Worm (Caenorhabditis elegans) whole organism, L2 larva: ENCODE results near the gene cdk-5.

Experiments
- ceh-82 ChIP-seq: fragments of 150-350 bp; optimal IDR thresholded peaks from 2 replicates; lab custom pipeline; 2014; ENCODE audit warnings: missing biosample characterization, missing genetic modification characterization
- fos-1 ChIP-seq: fragments of 150-350 bp; optimal IDR thresholded peaks from 2 replicates; lab custom pipeline; 2014; ENCODE audit warnings: missing biosample characterization, missing genetic modification characterization
- nhr-11 ChIP-seq: fragments of 150-350 bp; optimal IDR thresholded peaks from 2 replicates; lab custom pipeline; 2014; ENCODE audit warnings: missing biosample characterization, missing genetic modification characterization

DNA sequence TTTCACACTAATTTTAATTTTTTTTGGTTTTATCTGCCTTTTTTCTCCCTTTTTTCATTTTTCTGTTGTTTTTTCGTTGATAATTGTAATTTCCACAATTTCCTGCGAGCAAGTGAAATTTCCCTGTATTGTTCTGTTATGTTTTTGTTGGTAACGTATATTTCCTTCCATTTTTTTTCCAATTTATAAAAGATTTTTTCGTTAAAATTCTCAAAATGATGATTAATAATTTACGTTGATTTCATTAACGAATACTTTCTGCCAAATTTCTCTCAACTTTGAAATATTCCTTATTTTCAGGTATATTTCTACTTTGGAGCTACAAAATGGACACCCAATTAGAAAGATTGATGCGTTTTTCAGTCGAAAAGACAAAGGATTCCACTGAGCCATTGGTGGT is 36.4 kb upstream of the cdk-5 start, which contains the start of gene T28A8.8:
- TF ChIP-seq fos-1 (tag; lab: Kevin White, UChicago) (no peak), nhr-11 (no peak), ceh-82 (tag; lab: Kevin White, UChicago) (no peak)
